Fruit fly (Drosophila melanogaster): ENCODE measurements around the gene cni.

The cni gene

DNA sequence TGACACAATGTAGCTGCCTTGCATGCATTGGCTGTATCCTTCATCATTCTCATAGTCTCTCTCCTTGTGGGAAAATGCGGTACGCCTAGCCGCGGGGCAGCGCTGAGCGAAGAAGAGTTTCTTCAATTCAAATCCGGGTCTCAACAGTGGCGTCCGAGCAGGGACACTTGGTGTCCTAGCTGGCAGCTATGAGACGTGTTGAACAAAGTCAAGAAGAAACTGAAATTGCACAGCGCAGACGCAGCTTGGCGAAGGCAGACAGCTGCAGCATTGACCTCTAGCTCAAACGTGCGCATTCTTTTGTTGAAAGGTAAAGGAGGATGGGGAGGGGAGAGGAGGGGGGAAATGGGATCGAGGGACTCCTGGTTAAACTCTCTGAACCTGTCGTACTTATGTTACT lies 46.8 kb downstream of the cni start:
- no peak for TF ChIP-seq CG12605 (GFP tag; IDR thresholded peaks at IDR 0.05)
- TF ChIP-seq CG8301 (tag; optimal IDR thresholded peaks at IDR 0.05), result no peak
- TF ChIP-seq EcR (GFP tag; optimal IDR thresholded peaks at IDR 0.05), result no peak
- no peak for TF ChIP-seq CG17806 (tag; optimal IDR thresholded peaks at IDR 0.05)
- TF ChIP-seq Snoo (tag; optimal IDR thresholded peaks at IDR 0.05), result no peak
- no peak for TF ChIP-seq CG34367 (tag; optimal IDR thresholded peaks at IDR 0.05)
- TF ChIP-seq CG32121 (GFP tag; IDR thresholded peaks at IDR 0.05), result no peak
- TF ChIP-seq Pif1A (GFP tag; optimal IDR thresholded peaks at IDR 0.05), result no peak
- TF ChIP-seq gl (tag; optimal IDR thresholded peaks at IDR 0.05), result no peak
- TF ChIP-seq Ets98B (GFP tag; IDR thresholded peaks at IDR 0.05), result no peak
- no peak for TF ChIP-seq CG15710 (tag; optimal IDR thresholded peaks at IDR 0.05)
- TF ChIP-seq CG4496 (GFP tag; IDR thresholded peaks at IDR 0.05), result no peak
- TF ChIP-seq CG8159 (tag; optimal IDR thresholded peaks at IDR 0.05), result no peak
- no peak for TF ChIP-seq D1 (tag; optimal IDR thresholded peaks at IDR 0.05)
- TF ChIP-seq CG10348 (GFP tag; IDR thresholded peaks at IDR 0.05), result no peak
- TF ChIP-seq Pif1B (GFP tag; optimal IDR thresholded peaks at IDR 0.05), result no peak
- TF ChIP-seq CG9948 (tag; optimal IDR thresholded peaks at IDR 0.05), result no peak
- no peak for TF ChIP-seq fd96Ca (GFP tag; IDR thresholded peaks at IDR 0.05)
- TF ChIP-seq rn (GFP tag; IDR thresholded peaks at IDR 0.05), result no peak

DNA sequence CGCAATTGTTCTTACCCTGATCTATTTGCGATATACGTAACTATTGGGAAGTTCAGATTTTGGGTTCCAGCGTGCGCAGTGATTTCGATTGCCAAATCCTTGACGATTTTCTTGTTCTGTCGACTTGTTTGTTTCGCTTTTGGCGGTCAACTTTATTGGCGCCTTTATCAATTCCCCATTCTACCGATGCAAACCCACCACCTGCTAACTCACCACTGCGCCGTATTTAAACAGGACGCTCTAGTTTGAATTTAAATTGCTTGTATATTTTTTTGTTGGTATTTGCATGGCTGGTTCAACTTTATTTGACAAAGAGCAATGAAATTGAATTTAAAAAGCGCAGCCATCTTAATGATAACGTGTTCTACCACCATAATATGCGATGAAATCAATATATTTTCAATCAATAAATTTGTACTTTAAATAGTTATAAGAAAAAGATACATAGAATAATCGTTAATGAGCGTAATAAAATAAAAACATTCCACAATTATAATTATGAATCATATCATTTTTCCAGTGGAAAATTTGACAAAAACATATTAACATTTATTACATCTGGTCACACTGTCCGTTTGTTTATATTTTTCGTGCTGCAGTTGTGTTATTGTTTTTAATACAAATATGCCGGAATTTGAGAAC lies 48.8 kb downstream of the cni start, which contains the start of the genes twe and CG4935:
Gene twe (minus strand): TSS at position 302 of the 642 bp plus-strand sequence.
Gene CG4935 (plus strand): TSS at position 566 of the 642 bp plus-strand sequence.
- TF ChIP-seq CG8301 (tag; optimal IDR thresholded peaks at IDR 0.05), result no peak
- TF ChIP-seq CG14655 (GFP tag; optimal IDR thresholded peaks at IDR 0.05), result no peak

All from whole organism, pupa.